Worm (Caenorhabditis elegans) whole organism, late embryonic: ENCODE measurements around the gene F55A11.11.

Experiments used
- F13H6.1 ChIP-seq: sonication (generic microtip); optimal IDR thresholded peaks from 2 replicates; lab custom pipeline; 2016; ENCODE audit warnings: missing genetic modification characterization, missing compliant biosample characterization
- ama-1 ChIP-seq: fragments of 150-350 bp; optimal IDR thresholded peaks from 2 replicates; lab custom pipeline; 2014
- ceh-24 ChIP-seq: sonication (generic microtip); optimal IDR thresholded peaks from 2 replicates; lab custom pipeline; 2016; ENCODE audit warnings: mild to moderate bottlenecking, missing genetic modification characterization, missing compliant biosample characterization
- ceh-9 ChIP-seq: sonication (generic microtip); optimal IDR thresholded peaks from 2 replicates; lab custom pipeline; 2016; ENCODE audit warnings: mild to moderate bottlenecking, missing genetic modification characterization, inconsistent platforms, missing compliant biosample characterization
- dmd-4 ChIP-seq: sonication (generic microtip); optimal IDR thresholded peaks from 2 replicates; lab custom pipeline; 2016; ENCODE audit warnings: borderline replicate concordance, missing genetic modification characterization, missing compliant biosample characterization
- dve-1 ChIP-seq: sonication (generic microtip); optimal IDR thresholded peaks from 2 replicates; lab custom pipeline; 2017; ENCODE audit warnings: antibody characterized with exemption, mild to moderate bottlenecking, missing genetic modification characterization, missing compliant biosample characterization
- fkh-10 ChIP-seq: fragments of 150-350 bp; optimal IDR thresholded peaks from 2 replicates; lab custom pipeline; 2014; ENCODE audit warnings: missing biosample characterization, missing genetic modification reagents, missing genetic modification characterization
- hlh-30 ChIP-seq: sonication (generic microtip); optimal IDR thresholded peaks from 2 replicates; lab custom pipeline; 2017; ENCODE audit warnings: antibody characterized with exemption, missing genetic modification characterization, missing compliant biosample characterization; ENCODE audit not compliant: insufficient read depth
- pha-4 ChIP-seq: fragments of 150-350 bp; optimal IDR thresholded peaks from 2 replicates; lab custom pipeline; 2018; ENCODE audit warnings: missing biosample characterization, missing genetic modification reagents, missing genetic modification characterization
- ref-2 ChIP-seq: sonication (generic microtip); optimal IDR thresholded peaks from 2 replicates; lab custom pipeline; 2016; ENCODE audit warnings: missing genetic modification characterization, missing compliant biosample characterization
- unc-3 ChIP-seq, 2 experiments: fragments of 200-800 bp in 1 of 2; sonication (Bioruptor generic) in 1 of 2; sonication (generic microtip) in 1 of 2; conservative IDR thresholded peaks in 1 of 2; optimal IDR thresholded peaks in 1 of 2; 2 replicates each; pipeline versions ENCODE4 v1.3.6 to Lab custom; 2016 to 2022; ENCODE audit warnings: missing compliant biosample characterization in 2 of 2, missing genetic modification characterization in 2 of 2, missing genetic modification reagents in 1 of 2
- unc-55 ChIP-seq: sonication (generic microtip); optimal IDR thresholded peaks from 2 replicates; lab custom pipeline; 2017; ENCODE audit warnings: missing biosample characterization, missing genetic modification reagents, missing genetic modification characterization

DNA sequence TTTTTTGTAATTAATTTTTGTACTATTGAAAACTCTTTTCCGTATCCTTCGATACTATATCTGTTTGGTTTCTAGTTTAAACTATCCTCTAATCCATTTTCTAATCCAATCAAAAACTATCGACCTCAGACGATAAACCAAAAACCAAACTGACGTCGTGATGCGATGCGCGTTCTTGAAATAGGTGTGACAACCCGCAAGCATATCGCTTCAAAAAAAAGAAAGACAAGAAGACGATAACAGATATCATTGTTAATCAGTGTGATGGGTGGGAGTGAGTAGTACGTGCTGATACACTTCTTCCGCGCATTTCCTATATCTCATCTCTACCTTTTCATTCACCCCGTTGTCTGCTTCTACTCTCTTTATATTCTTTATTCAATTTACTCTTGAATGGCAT, 43.1 kb upstream of the F55A11.11 start, which contains the start of gene T04F3.1:
- TF ChIP-seq fkh-10 (no peak), ceh-9 (no peak), ref-2 (tag; lab: Kevin White, UChicago) (no peak), ceh-24 (tag; lab: Kevin White, UChicago) (no peak), ama-1 (lab: Kevin White, UChicago) (no peak), unc-55 (no peak), pha-4 (tag; lab: Kevin White, UChicago) (no peak), F13H6.1 (tag; lab: Kevin White, UChicago) (no peak), unc-3 (GFP tag; conservative IDR thresholded peaks at IDR 0.05; lab: Robert Waterston, UW) (no peak), unc-3 (tag; optimal IDR thresholded peaks at IDR 0.05; lab: Kevin White, UChicago) (no peak), dmd-4 (tag; lab: Kevin White, UChicago) (no peak), dve-1 (no peak), hlh-30 (tag; lab: Kevin White, UChicago) (no peak)
